Worm (Caenorhabditis elegans) whole organism, dauer: ENCODE results near the gene klp-19.

Experiments used
- unc-62 ChIP-seq: sonication (generic microtip); optimal IDR thresholded peaks from 2 replicates; lab custom pipeline; 2017; ENCODE audit warnings: missing biosample characterization, missing genetic modification reagents, missing genetic modification characterization

Gene klp-19

ce11 chrIII:13275784-13276183, 31.3 kb downstream of the klp-19 start:
- no peak for TF ChIP-seq unc-62

DNA sequence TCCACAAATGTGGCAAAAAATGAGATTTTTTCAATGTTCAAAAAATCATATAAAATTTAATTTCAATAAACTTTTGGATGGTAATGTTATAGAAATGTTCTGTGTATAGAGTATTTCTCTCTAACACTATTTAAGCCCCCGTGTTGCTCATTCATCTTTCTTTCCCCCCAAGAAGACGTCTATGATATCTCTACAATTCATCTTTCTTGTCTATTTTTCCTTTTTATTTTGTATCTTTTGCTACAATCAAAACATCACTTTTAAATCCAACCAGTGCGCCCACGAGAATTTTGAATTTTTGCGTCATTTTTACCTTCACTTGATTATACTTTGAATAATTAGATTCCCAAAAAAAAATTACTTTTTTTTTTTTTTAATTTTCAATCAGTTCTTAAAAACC, 34.3 kb downstream of the klp-19 start:
- no peak for TF ChIP-seq unc-62

DNA sequence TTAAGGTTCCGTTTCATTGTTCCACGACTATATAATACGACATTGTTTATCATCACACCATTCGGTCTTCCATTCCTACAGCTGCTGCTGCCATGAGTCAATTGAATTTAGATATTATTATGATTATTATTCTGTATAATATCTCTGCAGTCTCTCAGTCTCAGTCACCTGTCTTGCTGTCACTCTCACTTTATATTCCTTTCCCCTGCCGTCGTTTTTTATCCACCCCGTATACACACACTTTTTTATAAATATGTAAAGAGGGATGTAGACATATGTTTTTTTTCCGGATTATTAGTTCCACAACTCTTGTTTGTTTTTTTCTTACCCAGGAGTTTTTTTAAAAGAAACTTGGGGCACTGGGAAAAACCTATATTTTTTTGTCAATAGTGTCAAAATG, 34.8 kb downstream of the klp-19 start:
- no peak for TF ChIP-seq unc-62

DNA sequence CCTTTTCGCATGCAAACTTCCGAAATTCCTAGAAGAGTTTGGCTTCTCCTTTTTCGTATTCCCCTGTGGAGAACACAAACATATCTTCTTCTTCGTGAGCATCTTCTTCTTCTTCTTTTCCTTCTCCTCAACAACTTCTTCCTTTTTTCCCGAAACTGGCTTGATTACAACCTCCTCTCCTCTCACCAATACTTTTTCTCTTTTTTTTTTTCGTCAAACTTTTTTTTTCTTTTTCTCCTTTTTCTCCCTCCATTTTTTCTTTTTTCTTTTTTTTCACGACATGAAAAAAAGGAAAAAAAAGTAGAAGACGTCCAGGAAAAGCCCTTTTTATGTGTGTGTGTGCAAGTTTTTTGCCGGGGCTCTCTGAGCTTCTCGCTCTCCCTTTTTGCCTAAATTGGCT, 36.2 kb downstream of the klp-19 start:
- TF ChIP-seq unc-62 = no peak

DNA sequence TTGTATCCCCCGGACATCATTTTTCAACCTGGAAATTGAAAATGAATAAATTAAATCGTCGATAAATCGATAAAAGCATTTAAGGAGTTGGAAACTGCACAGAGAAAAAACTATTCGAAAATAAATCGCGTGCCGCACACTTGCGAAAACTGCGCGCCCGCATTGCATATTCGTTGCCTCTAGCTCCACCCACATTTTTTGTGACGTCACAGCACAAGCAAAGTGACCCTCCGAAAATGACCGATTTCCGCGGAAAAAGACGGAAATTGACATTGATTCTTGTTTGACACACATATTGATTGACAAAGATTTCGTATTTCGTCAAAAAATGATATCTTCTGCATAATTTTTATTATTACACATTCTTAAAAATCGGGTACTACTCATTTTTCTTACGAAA, 38.2 kb downstream of the klp-19 start, which contains the start of gene cpf-2:
cpf-2 (minus strand) TSS at position 28 of the 400 bp plus-strand sequence.
- no peak for TF ChIP-seq unc-62

- no peak for TF ChIP-seq unc-62
Measured at ce11 chrIII:13267046-13267445, 40.0 kb downstream of the klp-19 start.

DNA sequence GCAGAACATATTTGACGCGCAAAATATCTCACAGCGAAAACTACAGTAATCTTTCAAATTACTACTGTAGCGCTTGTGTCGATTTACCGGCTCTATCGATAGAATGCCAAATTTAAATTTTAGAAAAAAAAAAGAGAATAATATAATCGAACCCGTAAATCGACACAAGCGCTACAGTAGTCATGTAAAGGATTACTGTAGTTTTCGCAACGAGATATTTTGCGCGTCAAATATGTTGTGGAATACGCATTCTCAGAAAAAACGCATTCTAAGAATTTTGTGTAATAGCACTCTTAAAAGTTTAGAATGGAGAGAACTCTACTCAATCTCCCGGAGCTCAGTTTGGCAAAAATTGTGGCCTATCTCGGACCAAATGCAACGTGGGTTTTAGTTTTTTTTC, 41.5 kb downstream of the klp-19 start, which contains the start of gene F56A8.5:
F56A8.5 (plus strand) TSS at position 301 of the 400 bp plus-strand sequence.
- TF ChIP-seq unc-62 = no peak

- TF ChIP-seq unc-62 = no peak
Measured at ce11 chrIII:13262987-13263386, 44.1 kb downstream of the klp-19 start, which contains the start of gene F56A8.4. Gene F56A8.4, plus strand, starts transcription at chrIII:13263287.

DNA sequence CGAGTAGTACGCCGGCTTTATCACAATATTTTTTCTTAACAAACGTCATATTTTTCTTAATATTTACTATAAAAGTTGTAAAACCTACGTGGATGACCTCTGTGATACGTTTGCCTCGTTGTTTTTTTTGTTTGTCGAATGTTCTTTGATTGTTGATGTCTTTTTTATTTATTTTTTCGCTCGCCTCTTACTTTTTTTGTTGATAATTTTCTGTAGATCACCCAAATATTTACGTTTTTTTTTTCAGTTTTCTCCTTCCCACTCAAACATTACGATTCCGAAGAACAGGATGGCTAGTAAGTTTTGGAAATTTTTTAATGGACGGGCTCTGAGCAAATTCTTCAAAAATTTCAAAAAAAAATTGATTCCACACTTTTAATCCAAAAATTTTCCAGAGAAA, 46.7 kb downstream of the klp-19 start:
- TF ChIP-seq unc-62 = no peak

ce11 chrIII:13258752-13259151, 48.3 kb downstream of the klp-19 start:
- TF ChIP-seq unc-62 = no peak

DNA sequence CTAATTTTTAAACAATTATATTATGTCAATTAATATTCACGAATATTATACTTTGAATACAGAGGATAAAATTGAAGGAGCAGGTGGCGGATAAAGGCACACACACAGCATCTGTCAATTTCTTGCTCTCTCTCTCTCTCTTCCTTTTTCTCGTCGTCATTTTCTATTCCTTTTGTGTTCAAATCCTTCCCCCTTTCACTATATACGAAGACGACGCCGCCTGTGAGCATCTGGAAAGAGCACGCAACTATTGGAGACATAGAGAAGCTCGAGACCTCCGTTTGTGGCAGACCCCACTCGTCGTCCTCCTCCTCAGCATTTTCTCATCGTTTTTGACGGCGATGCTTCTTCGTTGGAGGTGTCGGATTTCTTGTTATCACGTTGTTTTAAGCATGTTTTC, 48.9 kb downstream of the klp-19 start:
- TF ChIP-seq unc-62 = no peak

ce11 chrIII:13256438-13256928, 50.6 kb downstream of the klp-19 start, which contains the start of gene F56A8.3:
Gene F56A8.3, plus strand, starts transcription at chrIII:13256878.
- TF ChIP-seq unc-62 = no peak

DNA sequence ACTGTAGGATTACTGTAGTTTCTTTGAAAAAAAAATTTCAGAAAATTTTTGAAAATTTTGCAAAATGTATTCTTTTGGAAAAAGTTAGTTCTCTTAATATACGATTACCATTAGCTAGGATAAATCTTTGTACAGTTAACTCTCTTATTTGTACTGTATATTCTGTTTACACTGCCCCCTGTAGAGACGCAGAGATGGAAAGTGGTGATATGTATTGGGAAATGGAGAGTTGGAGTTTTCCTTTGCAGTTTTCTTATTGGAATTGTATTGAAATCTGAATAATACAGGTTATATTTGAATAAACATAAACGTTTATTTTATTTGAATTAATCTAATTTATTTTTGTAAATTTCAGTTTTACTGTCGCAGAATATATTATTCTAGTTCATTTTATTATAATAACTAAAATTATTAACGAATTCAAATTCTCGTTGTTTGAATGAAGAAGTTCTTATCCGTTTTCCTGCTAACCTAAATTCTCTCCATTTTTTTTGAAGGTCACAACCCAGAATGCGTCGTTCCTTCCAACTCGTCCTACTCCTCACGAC, 52.8 kb downstream of the klp-19 start, which contains the start of gene F56A8.9:
F56A8.9 (plus strand) TSS at position 498 of the 548 bp plus-strand sequence.
- TF ChIP-seq unc-62 = no peak
